Fruit fly (Drosophila melanogaster): ENCODE results near the gene CG16953.

- TF ChIP-seq CTCF (optimal IDR thresholded peaks at IDR 0.05) (no peak), CG8478 (optimal IDR thresholded peaks at IDR 0.05) (no peak)
Observed at dm6 chr3R:20588480-20588785, 2.8 kb upstream of the CG16953 start, which contains the start of gene Srp72.
